Worm (Caenorhabditis elegans) whole organism, early embryonic: ENCODE results near the gene D1086.1.

Experiments
- F13C5.2 ChIP-seq: sonication (generic microtip); optimal IDR thresholded peaks from 2 replicates; lab custom pipeline; 2017; ENCODE audit warnings: mild to moderate bottlenecking, missing genetic modification characterization, inconsistent platforms, missing compliant biosample characterization
- aly-1 ChIP-seq: sonication (generic microtip); optimal IDR thresholded peaks from 2 replicates; lab custom pipeline; 2016; ENCODE audit warnings: missing genetic modification characterization, missing compliant biosample characterization
- ama-1 ChIP-seq: fragments of 150-350 bp; optimal IDR thresholded peaks from 2 replicates; lab custom pipeline; 2014
- ceh-36 ChIP-seq: sonication (generic microtip); optimal IDR thresholded peaks from 2 replicates; lab custom pipeline; 2016; ENCODE audit warnings: missing genetic modification characterization, inconsistent platforms, missing compliant biosample characterization
- ets-7 ChIP-seq: sonication (generic microtip); optimal IDR thresholded peaks from 2 replicates; lab custom pipeline; 2016; ENCODE audit warnings: missing genotype, missing genetic modification characterization, missing compliant biosample characterization
- hmbx-1 ChIP-seq: sonication (generic microtip); optimal IDR thresholded peaks from 2 replicates; lab custom pipeline; 2016; ENCODE audit warnings: mild to moderate bottlenecking, missing genetic modification characterization, missing compliant biosample characterization
- hmg-4 ChIP-seq: fragments of 200-800 bp; sonication (Bioruptor generic); optimal IDR thresholded peaks from 2 replicates; lab custom pipeline; 2018; ENCODE audit warnings: mild to moderate bottlenecking, missing genetic modification characterization, missing compliant biosample characterization
- pes-1 ChIP-seq: fragments of 200-800 bp; sonication (Bioruptor generic); IDR thresholded peaks from 2 replicates; pipeline ENCODE4 v1.3.6; 2022; ENCODE audit warnings: missing genetic modification reagents, missing genetic modification characterization, missing compliant biosample characterization
- scrt-1 ChIP-seq: fragments of 200-800 bp; sonication (Bioruptor generic); IDR thresholded peaks from 2 replicates; pipeline ENCODE4 v1.3.6; 2022; ENCODE audit warnings: missing genetic modification characterization, missing compliant biosample characterization
- sea-1 ChIP-seq: fragments of 200-800 bp; sonication (Bioruptor generic); conservative IDR thresholded peaks from 2 replicates; pipeline ENCODE4 v1.3.6; 2022; ENCODE audit warnings: missing genetic modification characterization, missing compliant biosample characterization
- tbx-37 ChIP-seq: fragments of 200-800 bp; sonication (Bioruptor generic); conservative IDR thresholded peaks from 2 replicates; pipeline ENCODE4 v1.3.6; 2022; ENCODE audit warnings: missing genetic modification reagents, missing genetic modification characterization, missing compliant biosample characterization

- TF ChIP-seq pes-1 (GFP tag; lab: Robert Waterston, UW) (no peak), ceh-36 (tag; lab: Kevin White, UChicago) (no peak), aly-1 (no peak), F13C5.2 (no peak), tbx-37 (GFP tag; lab: Robert Waterston, UW) (no peak), hmbx-1 (tag; lab: Kevin White, UChicago) (no peak), hmg-4 (no peak), ets-7 (tag; lab: Kevin White, UChicago) (no peak), sea-1 (GFP tag; lab: Robert Waterston, UW) (no peak), ama-1 (lab: Kevin White, UChicago) (no peak), scrt-1 (GFP tag; lab: Robert Waterston, UW) (no peak)
Measured at ce11 chrV:14064422-14064821, 34.2 kb upstream of the D1086.1 start, which contains the start of gene D1086.21.
